Worm (Caenorhabditis elegans): Measurements from ENCODE around the gene col-96.

DNA sequence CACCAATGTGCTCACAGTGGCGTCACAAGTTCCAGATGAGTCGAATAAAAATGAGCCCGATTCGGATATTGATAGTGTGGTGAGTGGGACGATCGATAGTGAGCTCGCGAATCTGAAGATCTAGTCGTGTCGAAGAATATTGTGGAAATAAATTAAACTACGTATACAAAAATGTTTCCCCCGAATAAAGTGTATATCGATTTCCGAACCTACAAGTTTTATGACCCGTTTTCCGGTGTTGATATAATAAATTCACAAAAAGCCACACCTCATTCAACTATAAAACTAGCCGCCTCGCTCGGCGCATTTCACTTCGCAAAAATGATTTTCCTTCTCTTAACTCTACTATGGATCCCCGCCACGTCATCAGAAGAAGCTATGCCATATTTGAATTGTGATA is 6.6 kb downstream of the col-96 start, which contains the start of gene pqn-84:
- TF ChIP-seq pha-2 (tag; optimal IDR thresholded peaks at IDR 0.05) (no peak), pqm-1 (tag; optimal IDR thresholded peaks at IDR 0.05) (no peak), che-1 (tag; optimal IDR thresholded peaks at IDR 0.05) (no peak), pha-4 (tag; optimal IDR thresholded peaks at IDR 0.05) (no peak), nfya-1 (tag; optimal IDR thresholded peaks at IDR 0.05) (no peak), hlh-13 (GFP tag; optimal IDR thresholded peaks at IDR 0.05) (no peak), pros-1 (tag; optimal IDR thresholded peaks at IDR 0.05) (no peak), elt-2 (tag; optimal IDR thresholded peaks at IDR 0.05) (no peak)
